Worm (Caenorhabditis elegans): ENCODE data around the gene Y75B12B.13.

DNA sequence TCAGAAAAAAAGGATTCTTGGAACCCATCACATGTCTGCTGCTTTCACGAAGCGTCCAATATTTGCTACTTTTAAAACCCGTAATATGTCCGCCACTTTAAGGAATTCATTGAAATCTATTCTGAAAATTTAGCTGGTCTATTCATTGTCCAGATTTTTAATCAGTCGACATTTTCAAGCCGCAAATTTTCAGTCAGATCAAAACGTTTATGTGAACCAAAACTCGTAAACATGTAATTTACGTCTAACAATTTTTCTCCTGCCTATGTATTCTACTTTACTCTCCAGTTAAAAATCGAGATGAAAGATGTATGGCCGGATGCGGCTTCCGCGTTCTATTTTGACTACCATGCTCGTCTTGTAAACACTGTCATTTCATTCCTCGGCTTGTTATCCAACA lies 4.1 kb upstream of the Y75B12B.13 start, which contains the start of gene srw-1:
- TF ChIP-seq tbx-2 (tag; optimal IDR thresholded peaks at IDR 0.05) = no peak
- TF ChIP-seq ceh-2 (tag; optimal IDR thresholded peaks at IDR 0.05) = no peak
- no peak for TF ChIP-seq fax-1 (tag; optimal IDR thresholded peaks at IDR 0.05)
- no peak for TF ChIP-seq sox-2 (GFP tag; IDR thresholded peaks at IDR 0.05)
- TF ChIP-seq lim-6 (tag; optimal IDR thresholded peaks at IDR 0.05) = no peak
- TF ChIP-seq elt-4 (tag; optimal IDR thresholded peaks at IDR 0.05) = no peak
